Fruit fly (Drosophila melanogaster) whole organism, embryonic: ENCODE measurements around the gene chic.

Experiments
- ATbp ChIP-seq: fragments of 200-800 bp; sonication (Bioruptor generic); optimal IDR thresholded peaks from 2 replicates; lab custom pipeline; 2017; ENCODE audit warnings: missing biosample characterization, mild to moderate bottlenecking, missing genetic modification characterization, missing genetic modification reagents
- Antp ChIP-seq: fragments of 200-800 bp; sonication (Bioruptor generic); optimal IDR thresholded peaks from 3 replicates; lab custom pipeline; 2016; ENCODE audit warnings: missing biosample characterization, missing genetic modification characterization
- B-H1 ChIP-seq: fragments of 200-800 bp; sonication (Bioruptor generic); IDR thresholded peaks from 3 replicates; pipeline ENCODE4 v1.3.6; 2022; ENCODE audit warnings: missing biosample characterization, missing genetic modification characterization
- B-H2 ChIP-seq: fragments of 200-800 bp; sonication (Bioruptor generic); optimal IDR thresholded peaks from 2 replicates; lab custom pipeline; 2018; ENCODE audit warnings: missing biosample characterization, mild to moderate bottlenecking, missing genetic modification characterization
- CG10274 ChIP-seq: fragments of 200-800 bp; sonication (Bioruptor generic); optimal IDR thresholded peaks from 3 replicates; lab custom pipeline; 2017; ENCODE audit warnings: missing biosample characterization, mild to moderate bottlenecking, missing genetic modification characterization
- CG10321 ChIP-seq: fragments of 200-800 bp; sonication (Bioruptor generic); IDR thresholded peaks from 2 replicates; pipeline ENCODE4 v1.3.6; 2022; ENCODE audit warnings: missing biosample characterization, missing genetic modification characterization
- CG10543 ChIP-seq: fragments of 200-800 bp; sonication (Bioruptor generic); optimal IDR thresholded peaks from 3 replicates; lab custom pipeline; 2017; ENCODE audit warnings: missing biosample characterization, mild to moderate bottlenecking, missing genetic modification characterization, moderate library complexity
- CG11456 ChIP-seq: fragments of 200-800 bp; sonication (Bioruptor generic); IDR thresholded peaks from 3 replicates; pipeline ENCODE4 v1.3.6; 2022; ENCODE audit warnings: missing biosample characterization, missing genetic modification characterization
- CG11696 ChIP-seq: fragments of 200-800 bp; sonication (Bioruptor generic); IDR thresholded peaks from 2 replicates; pipeline ENCODE4 v1.3.6; 2022; ENCODE audit warnings: missing biosample characterization, missing genetic modification characterization
- CG12155 ChIP-seq: fragments of 200-800 bp; sonication (Bioruptor generic); optimal IDR thresholded peaks from 3 replicates; lab custom pipeline; 2016; ENCODE audit warnings: missing biosample characterization, missing genetic modification characterization
- CG13296 ChIP-seq: fragments of 200-800 bp; sonication (Bioruptor generic); optimal IDR thresholded peaks from 3 replicates; lab custom pipeline; 2018; ENCODE audit warnings: missing biosample characterization, mild to moderate bottlenecking, missing genetic modification characterization
- CG15479 ChIP-seq: fragments of 200-800 bp; sonication (Bioruptor generic); optimal IDR thresholded peaks from 3 replicates; lab custom pipeline; 2019; ENCODE audit warnings: missing biosample characterization, mild to moderate bottlenecking, missing genetic modification characterization, moderate library complexity
- CG15696 ChIP-seq: fragments of 200-800 bp; sonication (Bioruptor generic); optimal IDR thresholded peaks from 2 replicates; lab custom pipeline; 2019; ENCODE audit warnings: missing biosample characterization, mild to moderate bottlenecking, missing genetic modification characterization, moderate library complexity
- CG17612 ChIP-seq: fragments of 200-800 bp; sonication (Bioruptor generic); IDR thresholded peaks from 2 replicates; pipeline ENCODE4 v1.3.6; 2022; ENCODE audit warnings: missing biosample characterization, missing genetic modification characterization
- CG17829 ChIP-seq: fragments of 200-800 bp; optimal IDR thresholded peaks from 2 replicates; lab custom pipeline; 2019; ENCODE audit warnings: missing biosample characterization, mild to moderate bottlenecking, missing genetic modification characterization, moderate library complexity
- CG18262 ChIP-seq: fragments of 200-800 bp; optimal IDR thresholded peaks from 3 replicates; lab custom pipeline; 2019; ENCODE audit warnings: missing biosample characterization, mild to moderate bottlenecking, missing genetic modification characterization, moderate library complexity
- CG31365 ChIP-seq: fragments of 200-800 bp; sonication (Bioruptor generic); optimal IDR thresholded peaks from 2 replicates; lab custom pipeline; 2018; ENCODE audit warnings: missing biosample characterization, mild to moderate bottlenecking, missing genetic modification characterization
- CG33213 ChIP-seq: fragments of 200-800 bp; sonication (Bioruptor generic); optimal IDR thresholded peaks from 3 replicates; lab custom pipeline; 2016; ENCODE audit warnings: missing biosample characterization, missing genetic modification characterization
- CG34224 ChIP-seq: fragments of 200-800 bp; sonication (Bioruptor generic); IDR thresholded peaks from 3 replicates; pipeline ENCODE4 v1.3.6; 2022; ENCODE audit warnings: missing biosample characterization, missing genetic modification characterization; ENCODE audit not compliant: partially characterized antibody
- CG34376 ChIP-seq: fragments of 200-800 bp; sonication (Bioruptor generic); optimal IDR thresholded peaks from 2 replicates; lab custom pipeline; 2018; ENCODE audit warnings: missing biosample characterization, mild to moderate bottlenecking, missing genetic modification characterization
- CG4360 ChIP-seq: fragments of 200-800 bp; sonication (Bioruptor generic); IDR thresholded peaks from 2 replicates; pipeline ENCODE4 v1.3.6; 2022; ENCODE audit warnings: missing biosample characterization, missing genetic modification characterization
- CG4424 ChIP-seq: fragments of 200-800 bp; sonication (Bioruptor generic); optimal IDR thresholded peaks from 3 replicates; lab custom pipeline; 2016; ENCODE audit warnings: missing biosample characterization, missing genetic modification characterization
- CG7963 ChIP-seq: fragments of 200-800 bp; sonication (Bioruptor generic); IDR thresholded peaks from 3 replicates; pipeline ENCODE4 v1.3.6; 2022; ENCODE audit warnings: missing biosample characterization, missing genetic modification characterization; ENCODE audit not compliant: partially characterized antibody
- Dek ChIP-seq: fragments of 200-800 bp; sonication (Bioruptor generic); optimal IDR thresholded peaks from 3 replicates; lab custom pipeline; 2019; ENCODE audit warnings: missing biosample characterization, mild to moderate bottlenecking, missing genetic modification characterization, moderate library complexity
- Dfd ChIP-seq, 2 experiments: fragments of >200 bp; optimal IDR thresholded peaks; 2 replicates each; lab custom pipeline; 2017; ENCODE audit warnings: missing biosample characterization in 2 of 2, missing genetic modification characterization in 2 of 2
- E2f1 ChIP-seq: fragments of 200-800 bp; sonication (Bioruptor generic); IDR thresholded peaks from 2 replicates; pipeline ENCODE4 v1.3.6; 2022; ENCODE audit warnings: missing biosample characterization, missing genetic modification characterization
- GATAe ChIP-seq: fragments of 200-800 bp; sonication (Bioruptor generic); conservative IDR thresholded peaks from 2 replicates; pipeline ENCODE4 v1.3.6; 2022; ENCODE audit warnings: missing biosample characterization, missing genetic modification characterization
- HLH54F ChIP-seq: fragments of 200-800 bp; sonication (Bioruptor generic); optimal IDR thresholded peaks from 3 replicates; lab custom pipeline; 2016; ENCODE audit warnings: missing biosample characterization, missing genetic modification characterization
- Mes4 ChIP-seq: fragments of 200-800 bp; sonication (Bioruptor generic); optimal IDR thresholded peaks from 2 replicates; lab custom pipeline; 2016; ENCODE audit warnings: missing biosample characterization, missing genetic modification characterization
- NFAT ChIP-seq: fragments of 200-800 bp; sonication (Bioruptor generic); IDR thresholded peaks from 2 replicates; pipeline ENCODE4 v1.3.6; 2022; ENCODE audit warnings: missing biosample characterization, missing genetic modification characterization
- Nf-YB ChIP-seq: fragments of 200-800 bp; sonication (Bioruptor generic); optimal IDR thresholded peaks from 3 replicates; lab custom pipeline; 2019; ENCODE audit warnings: missing biosample characterization, mild to moderate bottlenecking, missing genetic modification characterization, moderate library complexity
- Sox100B ChIP-seq: fragments of 200-800 bp; sonication (Bioruptor generic); optimal IDR thresholded peaks from 3 replicates; lab custom pipeline; 2018; ENCODE audit warnings: missing biosample characterization, mild to moderate bottlenecking, missing genetic modification characterization
- Sry-δ ChIP-seq: fragments of 200-800 bp; sonication (Bioruptor generic); optimal IDR thresholded peaks from 2 replicates; lab custom pipeline; 2016; ENCODE audit warnings: missing biosample characterization, missing genetic modification characterization
- ac ChIP-seq: fragments of 200-800 bp; sonication (Bioruptor generic); optimal IDR thresholded peaks from 3 replicates; lab custom pipeline; 2017; ENCODE audit warnings: missing biosample characterization, mild to moderate bottlenecking, missing genetic modification characterization
- chinmo ChIP-seq: fragments of 200-800 bp; sonication (Bioruptor generic); IDR thresholded peaks from 4 replicates; pipeline ENCODE4 v1.3.6; 2022; ENCODE audit warnings: missing biosample characterization, missing genetic modification characterization; ENCODE audit not compliant: partially characterized antibody
- fd96Cb ChIP-seq: fragments of 200-800 bp; sonication (Bioruptor generic); optimal IDR thresholded peaks from 2 replicates; lab custom pipeline; 2018; ENCODE audit warnings: missing biosample characterization, mild to moderate bottlenecking, missing genetic modification characterization, moderate library complexity
- fu2 ChIP-seq: fragments of 200-800 bp; sonication (Bioruptor generic); optimal IDR thresholded peaks from 2 replicates; lab custom pipeline; 2016; ENCODE audit warnings: missing biosample characterization, missing genetic modification characterization
- hkb ChIP-seq, 2 experiments: fragments of 200-800 bp in 1 of 2; fragments of >200 bp in 1 of 2; sonication (Bioruptor generic) in 1 of 2; IDR thresholded peaks in 1 of 2; optimal IDR thresholded peaks in 1 of 2; 2 replicates each; pipeline versions ENCODE4 v1.3.6 to Lab custom; 2017 to 2022; ENCODE audit warnings: missing biosample characterization in 1 of 2, missing genetic modification characterization in 1 of 2
- klu ChIP-seq: fragments of 200-800 bp; sonication (Bioruptor generic); IDR thresholded peaks from 2 replicates; pipeline ENCODE4 v1.3.6; 2022; ENCODE audit warnings: missing biosample characterization, missing genetic modification characterization
- lov ChIP-seq, 2 experiments: fragments of 200-800 bp in 1 of 2; fragments of >200 bp in 1 of 2; sonication (Bioruptor generic) in 1 of 2; IDR thresholded peaks in 1 of 2; optimal IDR thresholded peaks in 1 of 2; 2 replicates in 1 of 2; 3 replicates in 1 of 2; pipeline versions ENCODE4 v1.3.6 to Lab custom; 2017 to 2022; ENCODE audit warnings: missing biosample characterization in 1 of 2, missing genetic modification characterization in 1 of 2
- ranshi ChIP-seq: fragments of 200-800 bp; sonication (Bioruptor generic); IDR thresholded peaks from 2 replicates; pipeline ENCODE4 v1.3.6; 2022; ENCODE audit warnings: missing biosample characterization, missing genetic modification characterization
- ro ChIP-seq: fragments of 200-800 bp; sonication (Bioruptor generic); IDR thresholded peaks from 2 replicates; pipeline ENCODE4 v1.3.6; 2022; ENCODE audit warnings: missing biosample characterization, missing genetic modification characterization
- sd ChIP-seq: fragments of 200-800 bp; sonication (Bioruptor generic); optimal IDR thresholded peaks from 3 replicates; lab custom pipeline; 2018; ENCODE audit warnings: missing biosample characterization, mild to moderate bottlenecking, missing genetic modification characterization, moderate library complexity
- slbo ChIP-seq: fragments of 200-800 bp; sonication (Bioruptor generic); IDR thresholded peaks from 2 replicates; pipeline ENCODE4 v1.3.6; 2022; ENCODE audit warnings: missing biosample characterization, missing genetic modification characterization
- so ChIP-seq: fragments of 200-800 bp; sonication (Bioruptor generic); IDR thresholded peaks from 3 replicates; pipeline ENCODE4 v1.3.6; 2022; ENCODE audit warnings: missing biosample characterization, missing genetic modification characterization
- ttk ChIP-seq: fragments of 200-800 bp; sonication (Bioruptor generic); IDR thresholded peaks from 2 replicates; pipeline ENCODE4 v2.1.2; 2022; ENCODE audit warnings: missing biosample characterization, missing genetic modification characterization
- zen2 ChIP-seq: fragments of 200-800 bp; sonication (Bioruptor generic); IDR thresholded peaks from 3 replicates; pipeline ENCODE4 v1.3.6; 2022; ENCODE audit warnings: missing biosample characterization, missing genetic modification characterization; ENCODE audit not compliant: partially characterized antibody

chic gene

DNA sequence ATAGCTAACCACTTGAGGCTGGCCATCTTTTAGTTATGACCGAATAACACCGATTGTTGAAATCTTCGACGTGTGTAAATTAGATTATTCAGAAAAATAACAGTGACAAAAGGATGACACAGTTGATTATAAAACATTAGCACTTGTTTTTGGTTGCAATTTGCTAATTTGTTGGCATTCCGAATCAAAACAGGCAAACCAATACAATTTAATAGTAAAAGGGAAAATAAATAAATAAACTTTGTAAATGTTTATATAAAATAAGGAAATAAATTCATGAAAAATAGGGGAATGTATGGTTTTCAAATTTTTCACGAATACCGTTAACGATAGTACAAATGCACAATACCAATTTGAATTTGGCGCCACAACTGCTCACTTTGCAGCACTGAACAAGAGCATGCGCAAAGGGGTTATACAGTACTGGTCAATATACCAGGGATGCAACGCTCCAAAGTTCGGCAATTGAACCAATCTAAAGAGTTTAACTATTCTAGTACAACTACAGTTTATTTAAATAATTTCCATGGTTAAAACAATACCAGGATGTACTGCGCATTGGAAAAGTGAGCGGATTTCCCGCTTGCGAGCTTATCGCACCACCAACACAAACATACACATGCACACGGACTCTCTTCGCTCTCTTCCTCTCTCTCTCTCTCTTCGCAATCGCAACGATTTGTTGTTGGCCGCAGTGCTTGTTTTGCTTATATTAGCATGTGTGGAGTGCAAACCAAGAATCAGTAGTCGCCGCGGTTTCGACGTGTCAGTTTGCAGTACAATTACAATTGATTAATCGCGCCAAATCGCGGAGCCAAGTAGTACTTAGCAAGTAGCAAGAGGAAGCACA lies 37.4 kb downstream of the chic start, which contains the start of the genes Sfp26Ad and Gpdh1 (continued):
- TF ChIP-seq Sox100B (GFP tag; lab: Kevin White, UChicago) = peak; percentile 34
- TF ChIP-seq ranshi = peak; percentile 40; the same call in 1 of the 2 replicates
- TF ChIP-seq CG15479 (GFP tag; lab: Kevin White, UChicago) = peak; percentile 90
- TF ChIP-seq NFAT (GFP tag; lab: Robert Waterston, UW) = peak; percentile 89
- TF ChIP-seq fd96Cb (tag; lab: Kevin White, UChicago) = peak; percentile 46
- TF ChIP-seq ro (GFP tag; lab: Robert Waterston, UW) = no peak
- TF ChIP-seq ac (GFP tag; lab: Kevin White, UChicago) = no peak
- peak; percentile 73 for TF ChIP-seq CG4360
- no peak for TF ChIP-seq sd (tag; lab: Kevin White, UChicago)
- peak; percentile 42 for TF ChIP-seq Dek (tag; lab: Kevin White, UChicago)
- peak; percentile 68 for TF ChIP-seq CG10543 (GFP tag; lab: Kevin White, UChicago)
- TF ChIP-seq HLH54F = peak; percentile 84
- peak; percentile 46 for TF ChIP-seq CG15696 (tag; lab: Kevin White, UChicago)
- TF ChIP-seq Dfd (GFP tag; optimal IDR thresholded peaks at IDR 0.05; lab: Kevin White, UChicago) = no peak
- peak; percentile 63 for TF ChIP-seq CG18262 (tag; lab: Kevin White, UChicago)
- no peak for TF ChIP-seq GATAe
- TF ChIP-seq Nf-YB (GFP tag; lab: Kevin White, UChicago) = peak; percentile 61
- TF ChIP-seq so = peak; percentile 65; the same call in 1 of the 3 replicates
- peak; percentile 54 for TF ChIP-seq fu2 (GFP tag; lab: Kevin White, UChicago)
- TF ChIP-seq hkb (optimal IDR thresholded peaks at IDR 0.05; lab: Kevin White, UChicago) = no peak
- TF ChIP-seq hkb (GFP tag; IDR thresholded peaks at IDR 0.05; lab: Robert Waterston, UW) = peak; percentile 74
- TF ChIP-seq lov (optimal IDR thresholded peaks at IDR 0.05; lab: Kevin White, UChicago) = no peak
- TF ChIP-seq lov (GFP tag; IDR thresholded peaks at IDR 0.05; lab: Robert Waterston, UW) = peak; percentile 43; the same call in 1 of the 3 replicates
- TF ChIP-seq CG10274 (GFP tag; lab: Kevin White, UChicago) = no peak
- peak; percentile 22; the same call in 1 of the 3 replicates for TF ChIP-seq CG34224 (GFP tag; lab: Robert Waterston, UW)
- peak; percentile 69 for TF ChIP-seq CG13296 (GFP tag; lab: Kevin White, UChicago)
- TF ChIP-seq CG17612 (GFP tag; lab: Robert Waterston, UW) = no peak
- TF ChIP-seq CG4424 (GFP tag; lab: Kevin White, UChicago) = peak; percentile 82
- TF ChIP-seq CG31365 (tag; lab: Kevin White, UChicago) = peak; percentile 26
- peak; percentile 68 for TF ChIP-seq Sry-δ (GFP tag; lab: Kevin White, UChicago)
- no peak for TF ChIP-seq CG10321 (GFP tag; lab: Robert Waterston, UW)
- TF ChIP-seq B-H2 (GFP tag; lab: Kevin White, UChicago) = peak; percentile 85
- TF ChIP-seq ttk (GFP tag; lab: Robert Waterston, UW) = peak; percentile 45; the same call in 1 of the 2 replicates
- TF ChIP-seq zen2 (GFP tag; lab: Robert Waterston, UW) = no peak
- no peak for TF ChIP-seq CG11696 (GFP tag; lab: Robert Waterston, UW)
- TF ChIP-seq ATbp (GFP tag; lab: Kevin White, UChicago) = peak; percentile 37
- TF ChIP-seq klu (GFP tag; lab: Robert Waterston, UW) = peak; percentile 46; the same call in 1 of the 2 replicates
- TF ChIP-seq chinmo = peak; percentile 94; the same call in 3 of the 4 replicates
- peak; percentile 80 for TF ChIP-seq Antp (GFP tag; lab: Kevin White, UChicago)
- peak; percentile 90 for TF ChIP-seq slbo (GFP tag; lab: Robert Waterston, UW)
- peak; percentile 73 for TF ChIP-seq CG17829 (tag; lab: Kevin White, UChicago)
- TF ChIP-seq CG12155 (GFP tag; lab: Kevin White, UChicago) = peak; percentile 85
- no peak; the same call in 2 of the 3 replicates for TF ChIP-seq CG7963 (GFP tag; lab: Robert Waterston, UW)
- no peak for TF ChIP-seq B-H1
- peak; percentile 81 for TF ChIP-seq CG33213 (GFP tag; lab: Kevin White, UChicago)
- TF ChIP-seq Mes4 = peak; percentile 65
- peak; percentile 58; the same call in 1 of the 2 replicates for TF ChIP-seq E2f1 (GFP tag; lab: Robert Waterston, UW)
- TF ChIP-seq CG34376 (GFP tag; lab: Kevin White, UChicago) = peak; percentile 79
- peak; percentile 87 for TF ChIP-seq CG11456
